Fruit fly (Drosophila melanogaster): ENCODE data around the gene Tsp66E.

dm6 chr3L:8879465-8879864, 32.8 kb upstream of the Tsp66E start:
- TF ChIP-seq insv (optimal IDR thresholded peaks at IDR 0.05) (no peak), psq (optimal IDR thresholded peaks at IDR 0.05) (no peak), ttk (optimal IDR thresholded peaks at IDR 0.05) (no peak), h (optimal IDR thresholded peaks at IDR 0.05) (no peak), Myc (optimal IDR thresholded peaks at IDR 0.05) (no peak), Sin3A (optimal IDR thresholded peaks at IDR 0.05) (no peak)

Data from Kc167 (cell line).